Worm (Caenorhabditis elegans): ENCODE data around the gene prde-1.

prde-1 gene

ce11 chrV:15516476-15516875 is 21.6 kb upstream of the prde-1 start:
- no peak for TF ChIP-seq dmd-6 (GFP tag; IDR thresholded peaks at IDR 0.05)
- TF ChIP-seq ceh-28 (tag; optimal IDR thresholded peaks at IDR 0.05), result no peak
- TF ChIP-seq dpl-1 (GFP tag; optimal IDR thresholded peaks at IDR 0.05), result no peak
- TF ChIP-seq hlh-30 (tag; optimal IDR thresholded peaks at IDR 0.05; ENCODE audit: insufficient read depth), result no peak
- TF ChIP-seq F44E2.7 (GFP tag; IDR thresholded peaks at IDR 0.05), result no peak
- TF ChIP-seq aha-1 (tag), result no peak
- TF ChIP-seq fos-1 (tag; optimal IDR thresholded peaks at IDR 0.05), result no peak
- no peak for TF ChIP-seq madf-9 (GFP tag; conservative IDR thresholded peaks at IDR 0.05)
- TF ChIP-seq lin-38 (GFP tag; IDR thresholded peaks at IDR 0.05), result no peak
- TF ChIP-seq hif-1 (tag; optimal IDR thresholded peaks at IDR 0.05), result no peak

ce11 chrV:15517413-15517812 is 20.6 kb upstream of the prde-1 start, which contains the start of gene F21A3.3:
F21A3.3 (plus strand) TSS chrV:15517713.
- TF ChIP-seq lin-39 (tag; optimal IDR thresholded peaks at IDR 0.05) (no peak), aha-1 (tag) (peak; percentile 86)

- no peak for TF ChIP-seq F44E2.7 (GFP tag; IDR thresholded peaks at IDR 0.05)
- TF ChIP-seq jun-1 (tag; optimal IDR thresholded peaks at IDR 0.05), result no peak
- peak; percentile 56 for TF ChIP-seq aha-1 (tag)
- TF ChIP-seq Y48G9A.11 (GFP tag; IDR thresholded peaks at IDR 0.05), result no peak
- TF ChIP-seq lin-39 (tag; optimal IDR thresholded peaks at IDR 0.05), result no peak
- no peak for TF ChIP-seq hlh-11 (tag; optimal IDR thresholded peaks at IDR 0.05)
- 0 out of 2 replicates have a peak, but pooled peaks have one; percentile 15 for TF ChIP-seq T26A8.4 (GFP tag; IDR thresholded peaks at IDR 0.05)
Measured at ce11 chrV:15519845-15520244, 18.2 kb upstream of the prde-1 start.

ce11 chrV:15520398-15520797 is 17.6 kb upstream of the prde-1 start:
- TF ChIP-seq unc-62 (GFP tag; optimal IDR thresholded peaks at IDR 0.05 in 1 of 2), result peak in 1 of 2 experiments; percentile 87
- TF ChIP-seq unc-62 (tag; optimal IDR thresholded peaks at IDR 0.05), result no peak
- TF ChIP-seq arid-1 (GFP tag; conservative IDR thresholded peaks at IDR 0.05), result no peak

ce11 chrV:15521920-15522319 is 16.1 kb upstream of the prde-1 start, which contains the start of gene lgc-31:
lgc-31 (minus strand) TSS chrV:15522020.
- TF ChIP-seq dmd-8 (GFP tag; IDR thresholded peaks at IDR 0.05) (no peak), zip-11 (GFP tag; IDR thresholded peaks at IDR 0.05) (no peak), nhr-48 (tag; optimal IDR thresholded peaks at IDR 0.05) (no peak), pha-4 (GFP tag; IDR thresholded peaks at IDR 0.05) (0 out of 2 replicates have a peak, but pooled peaks have one; percentile 13), pha-4 (tag; optimal IDR thresholded peaks at IDR 0.05) (no peak)

ce11 chrV:15529069-15529468 is 9.0 kb upstream of the prde-1 start, which contains the start of gene srh-276:
srh-276 (plus strand) TSS chrV:15529369.
- TF ChIP-seq hlh-11 (tag; optimal IDR thresholded peaks at IDR 0.05) (no peak), unc-62 (GFP tag; optimal IDR thresholded peaks at IDR 0.05 in 1 of 2) (peak in 1 of 2 experiments; percentile 8), unc-62 (tag; optimal IDR thresholded peaks at IDR 0.05) (no peak)

- no peak for TF ChIP-seq daf-16 (GFP tag; optimal IDR thresholded peaks at IDR 0.05)
- TF ChIP-seq daf-16 (tag; optimal IDR thresholded peaks at IDR 0.05), result peak; percentile 78
- peak; percentile 45 for TF ChIP-seq dve-1 (tag; optimal IDR thresholded peaks at IDR 0.05; ENCODE audit: insufficient read depth)
- peak; percentile 14 for TF ChIP-seq hlh-30 (tag; optimal IDR thresholded peaks at IDR 0.05; ENCODE audit: insufficient read depth)
- no peak for TF ChIP-seq lin-29 (GFP tag; IDR thresholded peaks at IDR 0.05)
- TF ChIP-seq dmd-6 (GFP tag; IDR thresholded peaks at IDR 0.05), result peak; percentile 38; the same call in 1 of the 2 replicates
- no peak for TF ChIP-seq attf-4 (tag; optimal IDR thresholded peaks at IDR 0.05)
- no peak for TF ChIP-seq set-16 (GFP tag; IDR thresholded peaks at IDR 0.05)
- no peak for TF ChIP-seq zip-11 (GFP tag; IDR thresholded peaks at IDR 0.05)
- TF ChIP-seq pqm-1 (tag; optimal IDR thresholded peaks at IDR 0.05), result peak; percentile 40
Measured at ce11 chrV:15533096-15533495, 4.9 kb upstream of the prde-1 start, which contains the start of gene F21A3.11. F21A3.11 (minus strand) TSS chrV:15533212.
